Worm (Caenorhabditis elegans) whole organism, L1 larva: ENCODE results near the gene fkb-3.

Experiments
- blmp-1 ChIP-seq: fragments of 150-350 bp; optimal IDR thresholded peaks from 2 replicates; lab custom pipeline; 2014; ENCODE audit warnings: missing biosample characterization, missing genetic modification characterization
- ceh-63 ChIP-seq: fragments of 200-800 bp; sonication (Bioruptor generic); optimal IDR thresholded peaks from 2 replicates; lab custom pipeline; 2018; ENCODE audit warnings: mild to moderate bottlenecking, missing genetic modification characterization, missing compliant biosample characterization
- ceh-82 ChIP-seq, 3 experiments: fragments of 150-350 bp in 1 of 3; sonication (generic microtip) in 2 of 3; optimal IDR thresholded peaks; 2 replicates each; lab custom pipeline; 2014 to 2017; ENCODE audit warnings: missing biosample characterization in 3 of 3, missing genetic modification characterization in 3 of 3
- lsy-2 ChIP-seq, 2 experiments: fragments of 150-350 bp; optimal IDR thresholded peaks; 2 replicates each; lab custom pipeline; 2014; ENCODE audit warnings: missing biosample characterization in 2 of 2, missing genetic modification characterization in 2 of 2
- mdl-1 ChIP-seq, 2 experiments: fragments of 150-350 bp; optimal IDR thresholded peaks; 2 replicates each; lab custom pipeline; 2014 to 2017; ENCODE audit warnings: missing biosample characterization in 2 of 2, missing genetic modification characterization in 2 of 2, inconsistent platforms in 1 of 2
- mep-1 ChIP-seq: fragments of 150-350 bp; optimal IDR thresholded peaks from 2 replicates; lab custom pipeline; 2014; ENCODE audit warnings: missing biosample characterization, missing genetic modification characterization
- nhr-12 ChIP-seq: sonication (generic microtip); optimal IDR thresholded peaks from 2 replicates; lab custom pipeline; 2017; ENCODE audit warnings: missing biosample characterization, missing genetic modification characterization
- nhr-237 ChIP-seq: fragments of 150-350 bp; optimal IDR thresholded peaks from 2 replicates; lab custom pipeline; 2014; ENCODE audit warnings: missing biosample characterization, missing genetic modification characterization
- nhr-76 ChIP-seq: sonication (generic microtip); optimal IDR thresholded peaks from 2 replicates; lab custom pipeline; 2017; ENCODE audit warnings: missing biosample characterization, missing genetic modification characterization
- pax-3 ChIP-seq: fragments of 200-800 bp; sonication (Bioruptor generic); optimal IDR thresholded peaks from 2 replicates; lab custom pipeline; 2018; ENCODE audit warnings: mild to moderate bottlenecking, missing genetic modification characterization, moderate library complexity, missing compliant biosample characterization

DNA sequence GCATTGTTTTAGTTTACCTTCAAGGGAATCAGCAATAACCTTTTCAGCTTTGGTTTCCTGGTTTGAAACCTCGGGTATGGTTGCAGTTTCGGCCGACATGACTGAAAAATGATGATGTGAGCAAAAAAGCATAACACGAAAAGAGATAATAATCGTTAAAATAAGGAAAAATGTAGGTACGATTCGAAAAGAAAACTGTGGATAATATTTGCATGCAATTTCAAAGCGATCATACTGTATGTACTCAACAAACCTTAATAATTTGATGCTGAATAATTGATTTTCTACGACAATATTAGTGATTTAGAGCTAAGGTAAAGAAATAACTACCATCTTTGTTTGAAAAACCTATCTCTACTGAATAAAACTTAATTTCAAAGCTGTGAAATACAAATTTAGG, 29.0 kb upstream of the fkb-3 start, which contains the start of gene attf-2:
- TF ChIP-seq nhr-76 (tag; lab: Kevin White, UChicago) (no peak), nhr-237 (tag; lab: Kevin White, UChicago) (no peak), lsy-2 (tag; optimal IDR thresholded peaks at IDR 0.05; lab: Kevin White, UChicago) (no peak), ceh-82 (tag; optimal IDR thresholded peaks at IDR 0.05; lab: Kevin White, UChicago) (no peak), ceh-63 (GFP tag; lab: Kevin White, UChicago) (no peak), mep-1 (tag; lab: Kevin White, UChicago) (no peak), nhr-12 (tag; lab: Kevin White, UChicago) (no peak), pax-3 (tag; lab: Kevin White, UChicago) (no peak), blmp-1 (tag; lab: Kevin White, UChicago) (no peak), mdl-1 (tag; optimal IDR thresholded peaks at IDR 0.05; lab: Kevin White, UChicago) (no peak)
